Worm (Caenorhabditis elegans): ENCODE data around the gene pdf-2.

- TF ChIP-seq rnt-1 (tag; optimal IDR thresholded peaks at IDR 0.05) (no peak), elt-2 (tag; optimal IDR thresholded peaks at IDR 0.05) (no peak), pqm-1 (tag; optimal IDR thresholded peaks at IDR 0.05) (no peak), unc-3 (GFP tag; conservative IDR thresholded peaks at IDR 0.05) (no peak), unc-3 (tag; optimal IDR thresholded peaks at IDR 0.05) (no peak), pros-1 (tag; optimal IDR thresholded peaks at IDR 0.05) (no peak), eyg-1 (tag; optimal IDR thresholded peaks at IDR 0.05) (no peak)
Measured at ce11 chrX:2140610-2141009, 22.6 kb upstream of the pdf-2 start.

All from whole organism, late embryonic.